Worm (Caenorhabditis elegans) whole organism, young adult: Measurements from ENCODE around the gene C16C10.4.

ENCODE experiments used
- B0336.3 ChIP-seq: fragments of 200-800 bp; sonication (Bioruptor generic); IDR thresholded peaks from 2 replicates; pipeline ENCODE4 v1.3.6; 2022; ENCODE audit warnings: missing genetic modification characterization, missing compliant biosample characterization
- F49E8.2 ChIP-seq: sonication (generic microtip); optimal IDR thresholded peaks from 3 replicates; lab custom pipeline; 2017; ENCODE audit warnings: missing genetic modification characterization, mild to moderate bottlenecking, missing compliant biosample characterization, antibody characterized with exemption, moderate library complexity; ENCODE audit not compliant: insufficient read depth
- F52B5.7 ChIP-seq: sonication (generic microtip); optimal IDR thresholded peaks from 2 replicates; lab custom pipeline; 2016; ENCODE audit warnings: mild to moderate bottlenecking, missing genetic modification characterization, missing compliant biosample characterization
- K12H6.12 ChIP-seq: fragments of 200-800 bp; sonication (Bioruptor generic); optimal IDR thresholded peaks from 2 replicates; lab custom pipeline; 2018; ENCODE audit warnings: mild to moderate bottlenecking, missing genetic modification characterization, missing compliant biosample characterization
- Y56A3A.18 ChIP-seq: fragments of 200-800 bp; sonication (Bioruptor generic); IDR thresholded peaks from 2 replicates; pipeline ENCODE4 v1.3.6; 2022; ENCODE audit warnings: missing genetic modification reagents, missing genetic modification characterization, missing compliant biosample characterization
- Y95B8A.8 ChIP-seq: fragments of 200-800 bp; sonication (Bioruptor generic); IDR thresholded peaks from 2 replicates; pipeline ENCODE4 v1.3.6; 2022; ENCODE audit warnings: missing genetic modification reagents, missing genetic modification characterization, missing compliant biosample characterization
- akir-1 ChIP-seq: fragments of 200-800 bp; sonication (Bioruptor generic); optimal IDR thresholded peaks from 2 replicates; lab custom pipeline; 2018; ENCODE audit warnings: mild to moderate bottlenecking, missing genetic modification characterization, moderate library complexity, missing compliant biosample characterization
- ama-1 ChIP-seq, 3 experiments: fragments of 150-350 bp in 1 of 3; sonication (generic microtip) in 2 of 3; optimal IDR thresholded peaks; 2 replicates each; lab custom pipeline; 2014 to 2018; ENCODE audit warnings: missing biosample characterization in 2 of 3, missing genetic modification characterization in 2 of 3, missing genetic modification reagents in 2 of 3
- attf-6 ChIP-seq: fragments of 200-800 bp; sonication (Bioruptor generic); IDR thresholded peaks from 2 replicates; pipeline ENCODE4 v1.3.6; 2022; ENCODE audit warnings: missing genetic modification reagents, missing genetic modification characterization, missing compliant biosample characterization
- ccch-3 ChIP-seq: fragments of 200-800 bp; sonication (Bioruptor generic); optimal IDR thresholded peaks from 2 replicates; lab custom pipeline; 2018; ENCODE audit warnings: mild to moderate bottlenecking, missing genetic modification characterization, missing compliant biosample characterization
- cebp-1 ChIP-seq, 2 experiments: fragments of 200-800 bp in 1 of 2; sonication (Bioruptor generic) in 1 of 2; sonication (generic microtip) in 1 of 2; IDR thresholded peaks in 1 of 2; optimal IDR thresholded peaks in 1 of 2; 2 replicates each; pipeline versions ENCODE4 v1.3.6 to Lab custom; 2017 to 2022; ENCODE audit warnings: missing compliant biosample characterization in 2 of 2, missing genetic modification characterization in 2 of 2, mild to moderate bottlenecking in 1 of 2, missing genetic modification reagents in 1 of 2, moderate library complexity in 1 of 2
- cebp-2 ChIP-seq: fragments of 200-800 bp; sonication (Bioruptor generic); IDR thresholded peaks from 2 replicates; pipeline ENCODE4 v1.3.6; 2022; ENCODE audit warnings: missing genetic modification characterization, missing compliant biosample characterization
- ceh-100 ChIP-seq: fragments of 200-800 bp; sonication (Bioruptor generic); IDR thresholded peaks from 2 replicates; pipeline ENCODE4 v1.3.6; 2022; ENCODE audit warnings: missing genetic modification reagents, missing genetic modification characterization, missing compliant biosample characterization
- ceh-58 ChIP-seq: fragments of 200-800 bp; sonication (Bioruptor generic); IDR thresholded peaks from 2 replicates; pipeline ENCODE4 v1.3.6; 2022; ENCODE audit warnings: missing genetic modification characterization, missing compliant biosample characterization
- ceh-91 ChIP-seq: fragments of 200-800 bp; sonication (Bioruptor generic); IDR thresholded peaks from 2 replicates; pipeline ENCODE4 v1.3.6; 2022; ENCODE audit warnings: missing genetic modification reagents, missing genetic modification characterization, missing compliant biosample characterization
- die-1 ChIP-seq: sonication (generic microtip); optimal IDR thresholded peaks from 2 replicates; lab custom pipeline; 2016; ENCODE audit warnings: missing genotype, mild to moderate bottlenecking, missing genetic modification characterization, missing compliant biosample characterization
- egl-18 ChIP-seq: fragments of 200-800 bp; sonication (Bioruptor generic); IDR thresholded peaks from 2 replicates; pipeline ENCODE4 v1.3.6; 2022; ENCODE audit warnings: missing genetic modification reagents, missing genetic modification characterization, missing compliant biosample characterization
- ekl-4 ChIP-seq: fragments of 200-800 bp; sonication (Bioruptor generic); IDR thresholded peaks from 2 replicates; pipeline ENCODE4 v1.3.6; 2022; ENCODE audit warnings: missing genetic modification reagents, missing genetic modification characterization, missing compliant biosample characterization
- hrde-1 ChIP-seq: sonication (generic microtip); optimal IDR thresholded peaks from 2 replicates; lab custom pipeline; 2016; ENCODE audit warnings: missing genetic modification characterization, mild to moderate bottlenecking, missing compliant biosample characterization, moderate library complexity, missing genotype, missing genetic modification reagents, borderline replicate concordance
- hsf-1 ChIP-seq: fragments of 200-800 bp; sonication (Bioruptor generic); IDR thresholded peaks from 2 replicates; pipeline ENCODE4 v1.3.6; 2022; ENCODE audit warnings: missing genetic modification reagents, missing genetic modification characterization, missing compliant biosample characterization
- lin-26 ChIP-seq: fragments of 200-800 bp; sonication (Bioruptor generic); IDR thresholded peaks from 2 replicates; pipeline ENCODE4 v1.3.6; 2022; ENCODE audit warnings: missing genetic modification reagents, missing genetic modification characterization, missing compliant biosample characterization
- lin-40 ChIP-seq: sonication (generic microtip); optimal IDR thresholded peaks from 2 replicates; lab custom pipeline; 2016; ENCODE audit warnings: missing genetic modification characterization, mild to moderate bottlenecking, missing compliant biosample characterization, missing genotype, missing genetic modification reagents
- lin-54 ChIP-seq: fragments of 200-800 bp; sonication (Bioruptor generic); optimal IDR thresholded peaks from 2 replicates; lab custom pipeline; 2018; ENCODE audit warnings: mild to moderate bottlenecking, missing genetic modification characterization, missing compliant biosample characterization
- madf-10 ChIP-seq: sonication (generic microtip); optimal IDR thresholded peaks from 2 replicates; lab custom pipeline; 2016; ENCODE audit warnings: mild to moderate bottlenecking, missing genetic modification characterization, missing compliant biosample characterization
- madf-6 ChIP-seq: fragments of 200-800 bp; sonication (Bioruptor generic); IDR thresholded peaks from 2 replicates; pipeline ENCODE4 v1.3.6; 2022; ENCODE audit warnings: missing genetic modification reagents, missing genetic modification characterization, missing compliant biosample characterization
- madf-8 ChIP-seq: fragments of 200-800 bp; sonication (Bioruptor generic); conservative IDR thresholded peaks from 2 replicates; pipeline ENCODE4 v1.3.6; 2022; ENCODE audit warnings: missing genetic modification reagents, missing genetic modification characterization, missing compliant biosample characterization
- mes-4 ChIP-seq: sonication (generic microtip); optimal IDR thresholded peaks from 2 replicates; lab custom pipeline; 2016; ENCODE audit warnings: missing genotype, missing genetic modification characterization, missing compliant biosample characterization
- nfya-2 ChIP-seq: fragments of 200-800 bp; sonication (Bioruptor generic); IDR thresholded peaks from 2 replicates; pipeline ENCODE4 v1.3.6; 2022; ENCODE audit warnings: missing genetic modification reagents, missing genetic modification characterization, missing compliant biosample characterization
- nfyb-1 ChIP-seq: fragments of 200-800 bp; sonication (Bioruptor generic); IDR thresholded peaks from 2 replicates; pipeline ENCODE4 v1.3.6; 2022; ENCODE audit warnings: missing genetic modification reagents, missing genetic modification characterization, missing compliant biosample characterization
- nhr-80 ChIP-seq: sonication (generic microtip); optimal IDR thresholded peaks from 2 replicates; lab custom pipeline; 2016; ENCODE audit warnings: missing genetic modification characterization, missing compliant biosample characterization
- pbrm-1 ChIP-seq: fragments of 200-800 bp; sonication (Bioruptor generic); IDR thresholded peaks from 2 replicates; pipeline ENCODE4 v1.3.6; 2022; ENCODE audit warnings: missing genetic modification reagents, missing genetic modification characterization, missing compliant biosample characterization
- rec-8 ChIP-seq, 2 experiments: sonication (generic microtip); optimal IDR thresholded peaks; 2 replicates each; lab custom pipeline; 2016; ENCODE audit warnings: mild to moderate bottlenecking in 2 of 2, missing genetic modification characterization in 2 of 2, missing genetic modification reagents in 2 of 2, missing genotype in 2 of 2, missing biosample characterization in 1 of 2, missing compliant biosample characterization in 1 of 2, moderate library complexity in 1 of 2
- snpc-1.3 ChIP-seq: sonication (generic microtip); optimal IDR thresholded peaks from 2 replicates; lab custom pipeline; 2017; ENCODE audit warnings: missing genetic modification characterization, mild to moderate bottlenecking, missing compliant biosample characterization, antibody characterized with exemption, moderate library complexity, missing genotype, missing genetic modification reagents; ENCODE audit not compliant: insufficient read depth
- unc-130 ChIP-seq: sonication (generic microtip); optimal IDR thresholded peaks from 2 replicates; lab custom pipeline; 2016; ENCODE audit warnings: missing genetic modification reagents, missing genetic modification characterization, missing compliant biosample characterization
- unc-62 ChIP-seq: fragments of 150-350 bp; optimal IDR thresholded peaks from 2 replicates; lab custom pipeline; 2014; ENCODE audit warnings: missing biosample characterization, missing genetic modification reagents, missing genetic modification characterization
- zfh-2 ChIP-seq: fragments of 200-800 bp; sonication (Bioruptor generic); conservative IDR thresholded peaks from 2 replicates; pipeline ENCODE4 v1.3.6; 2022; ENCODE audit warnings: missing genetic modification reagents, missing genetic modification characterization, missing compliant biosample characterization
- ztf-22 ChIP-seq: fragments of 200-800 bp; sonication (Bioruptor generic); optimal IDR thresholded peaks from 2 replicates; lab custom pipeline; 2018; ENCODE audit warnings: mild to moderate bottlenecking, missing genetic modification characterization, moderate library complexity, missing compliant biosample characterization
- ztf-26 ChIP-seq: sonication (generic microtip); optimal IDR thresholded peaks from 2 replicates; lab custom pipeline; 2017; ENCODE audit warnings: missing genetic modification characterization, missing compliant biosample characterization

The C16C10.4 gene

DNA sequence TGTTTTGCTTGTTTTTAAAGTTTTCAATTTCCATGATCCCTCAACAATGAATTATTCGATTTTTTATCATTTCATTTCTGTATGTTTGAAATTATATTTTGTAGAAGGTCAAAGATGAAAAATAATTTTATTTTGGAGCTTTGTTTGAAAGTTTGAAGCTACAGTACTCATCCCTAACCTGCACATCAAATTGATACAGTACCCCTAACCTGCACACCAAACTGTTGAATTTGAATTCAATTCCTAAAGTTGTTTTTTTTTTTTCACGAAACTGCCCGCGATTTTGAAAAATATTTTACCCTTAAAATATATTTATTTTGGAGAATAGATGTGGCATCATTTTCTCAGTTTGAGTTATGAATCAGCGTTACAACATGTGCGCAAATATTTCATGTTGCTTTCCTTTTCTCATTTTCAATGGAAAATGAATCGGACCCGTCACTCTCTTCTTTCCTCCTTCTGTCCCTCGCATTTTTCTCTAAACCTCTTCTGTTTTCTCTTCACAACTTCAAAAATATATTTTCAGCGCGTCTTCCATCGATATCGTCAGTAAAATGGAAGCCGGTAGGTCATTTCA is 34.7 kb downstream of the C16C10.4 start, which contains the start of gene R74.8 (continued):
- TF ChIP-seq ztf-22 (GFP tag; lab: Kevin White, UChicago) = no peak
- TF ChIP-seq lin-26 (GFP tag; lab: Robert Waterston, UW) = no peak
- TF ChIP-seq hsf-1 (GFP tag; lab: Robert Waterston, UW) = peak; percentile 73
- peak; percentile 38 for TF ChIP-seq snpc-1.3 (tag; lab: Kevin White, UChicago)
- TF ChIP-seq ztf-26 (tag; lab: Kevin White, UChicago) = no peak
- no peak for TF ChIP-seq cebp-1 (GFP tag; IDR thresholded peaks at IDR 0.05; lab: Robert Waterston, UW)
- no peak for TF ChIP-seq cebp-1 (tag; optimal IDR thresholded peaks at IDR 0.05; lab: Kevin White, UChicago)
- no peak for TF ChIP-seq mes-4 (tag; lab: Kevin White, UChicago)
- TF ChIP-seq unc-130 (GFP tag; lab: Kevin White, UChicago) = peak; percentile 64
- no peak for TF ChIP-seq K12H6.12 (tag; lab: Kevin White, UChicago)
- no peak for TF ChIP-seq Y56A3A.18 (GFP tag; lab: Robert Waterston, UW)

DNA sequence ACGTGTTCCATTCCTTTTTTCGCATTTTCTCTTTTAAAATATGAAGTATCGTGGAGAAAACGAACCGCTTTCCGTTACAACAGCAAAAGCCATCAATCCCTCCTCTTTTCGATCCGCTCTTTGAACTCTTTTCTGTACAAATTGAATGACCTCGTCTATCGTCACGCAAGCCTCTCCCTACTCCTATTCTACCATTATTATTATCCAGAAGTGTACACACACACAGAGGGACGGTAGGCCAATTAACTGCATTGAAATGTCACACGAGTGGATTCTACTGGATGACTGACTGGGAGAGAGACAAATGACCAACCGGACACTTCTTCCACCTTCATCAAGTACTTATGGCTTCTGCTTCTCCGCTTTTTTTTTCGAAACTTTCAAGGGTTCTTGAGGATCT is 37.1 kb downstream of the C16C10.4 start:
- TF ChIP-seq snpc-1.3 (tag; lab: Kevin White, UChicago) (peak; percentile 15), attf-6 (GFP tag; lab: Robert Waterston, UW) (0 out of 2 replicates have a peak, but pooled peaks have one; percentile 45), unc-62 (no peak), lin-40 (tag; lab: Kevin White, UChicago) (no peak), cebp-1 (GFP tag; IDR thresholded peaks at IDR 0.05; lab: Robert Waterston, UW) (no peak), cebp-1 (tag; optimal IDR thresholded peaks at IDR 0.05; lab: Kevin White, UChicago) (peak; percentile 27), madf-6 (peak; percentile 40; the same call in 1 of the 2 replicates), ceh-100 (GFP tag; lab: Robert Waterston, UW) (no peak), ekl-4 (GFP tag; lab: Robert Waterston, UW) (0 out of 2 replicates have a peak, but pooled peaks have one; percentile 19), F49E8.2 (tag; lab: Kevin White, UChicago) (peak; percentile 44), Y95B8A.8 (GFP tag; lab: Robert Waterston, UW) (no peak), ama-1 (optimal IDR thresholded peaks at IDR 0.05; lab: Kevin White, UChicago) (no peak), ama-1 (GFP tag; optimal IDR thresholded peaks at IDR 0.05; lab: Kevin White, UChicago) (peak in 1 of 2 experiments; percentile 22), pbrm-1 (peak; percentile 54; the same call in 1 of the 2 replicates), hsf-1 (GFP tag; lab: Robert Waterston, UW) (0 out of 2 replicates have a peak, but pooled peaks have one; percentile 9), hrde-1 (tag; lab: Kevin White, UChicago) (peak; percentile 36), B0336.3 (GFP tag; lab: Robert Waterston, UW) (peak; percentile 65), lin-54 (no peak), cebp-2 (GFP tag; lab: Robert Waterston, UW) (no peak), unc-130 (GFP tag; lab: Kevin White, UChicago) (no peak)

DNA sequence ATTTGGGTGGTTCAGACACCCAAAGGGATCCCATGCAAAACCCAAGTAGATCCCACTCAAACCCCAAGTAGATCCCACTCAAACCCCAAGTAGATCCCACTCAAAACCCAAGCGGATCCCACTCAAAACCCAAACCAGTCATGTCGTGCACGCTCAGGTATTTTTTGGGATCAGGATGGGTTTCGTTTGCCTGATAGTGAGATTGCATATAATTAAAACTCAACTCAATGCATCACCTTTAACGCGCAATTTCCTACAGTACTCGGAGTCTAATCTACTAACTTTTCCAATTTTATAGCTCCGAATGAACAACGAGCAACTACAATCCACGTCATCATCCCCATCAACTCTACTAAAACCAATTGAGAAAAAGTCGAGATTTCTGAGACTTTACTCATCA is 38.1 kb downstream of the C16C10.4 start, which contains the start of gene phlp-2:
Gene phlp-2 (plus strand): TSS at position 301 of the 400 bp plus-strand sequence.
- TF ChIP-seq nfyb-1 (GFP tag; lab: Robert Waterston, UW) (0 out of 2 replicates have a peak, but pooled peaks have one; percentile 19), die-1 (tag; lab: Kevin White, UChicago) (no peak)

DNA sequence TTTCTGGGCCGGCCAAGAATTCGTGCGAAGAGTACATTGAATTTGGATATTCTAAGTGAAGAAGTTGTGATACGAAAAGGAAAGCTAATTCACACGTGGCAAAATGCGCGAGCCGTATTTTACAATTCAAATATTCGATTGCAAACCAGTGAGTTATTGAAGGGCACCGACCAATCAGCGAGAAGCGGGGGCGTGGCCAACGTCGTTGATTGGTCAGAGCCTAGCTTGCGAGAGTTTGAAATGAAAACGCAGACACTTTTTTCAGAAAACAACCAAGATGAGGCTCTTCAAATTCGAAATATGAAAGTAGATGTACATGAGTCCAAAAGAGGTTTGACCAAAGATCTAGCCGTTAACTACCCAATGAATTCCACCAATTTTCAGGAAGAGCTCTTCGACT is 39.5 kb downstream of the C16C10.4 start:
- TF ChIP-seq ceh-58 (no peak), nfyb-1 (GFP tag; lab: Robert Waterston, UW) (peak; percentile 94)

DNA sequence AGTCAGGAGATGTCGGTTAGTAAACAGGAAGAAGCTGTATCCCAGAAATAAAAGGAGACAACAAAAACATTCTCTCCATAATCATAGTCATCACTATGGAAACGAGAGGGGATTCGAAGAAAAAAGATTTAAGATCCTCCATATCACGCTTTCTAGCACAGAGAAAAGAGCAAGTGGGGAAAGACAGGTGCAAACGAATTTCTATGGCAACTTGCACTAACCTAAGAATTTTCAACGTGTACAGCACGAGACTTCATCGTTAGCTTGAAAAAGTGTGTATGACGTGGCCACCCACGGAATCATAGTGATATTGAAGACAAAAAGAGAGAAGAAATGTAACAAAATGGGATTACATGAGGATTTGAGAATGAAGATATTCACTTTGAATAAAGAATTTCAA is 49.7 kb downstream of the C16C10.4 start:
- TF ChIP-seq egl-18 (GFP tag; lab: Robert Waterston, UW) = no peak
- no peak for TF ChIP-seq ztf-22 (GFP tag; lab: Kevin White, UChicago)
- no peak for TF ChIP-seq nfya-2 (GFP tag; lab: Robert Waterston, UW)
- TF ChIP-seq rec-8 (tag; optimal IDR thresholded peaks at IDR 0.05; lab: Kevin White, UChicago) = no peak
- TF ChIP-seq zfh-2 (GFP tag; lab: Robert Waterston, UW) = no peak
- no peak for TF ChIP-seq F49E8.2 (tag; lab: Kevin White, UChicago)
- TF ChIP-seq madf-10 (tag; lab: Kevin White, UChicago) = no peak
- no peak for TF ChIP-seq madf-8 (GFP tag; lab: Robert Waterston, UW)
- TF ChIP-seq ceh-91 (GFP tag; lab: Robert Waterston, UW) = no peak
- TF ChIP-seq akir-1 = no peak
- no peak for TF ChIP-seq nhr-80 (tag; lab: Kevin White, UChicago)
- no peak for TF ChIP-seq F52B5.7 (tag; lab: Kevin White, UChicago)
- no peak for TF ChIP-seq ccch-3 (GFP tag; lab: Kevin White, UChicago)
